Fruit fly (Drosophila melanogaster) whole organism, wandering third instar larva: ENCODE results near the gene CG15263.

Experiments used
- Abd-B ChIP-seq: fragments of >200 bp; optimal IDR thresholded peaks from 2 replicates; lab custom pipeline; 2017; ENCODE audit warnings: missing biosample characterization, missing genetic modification characterization
- CG32264 ChIP-seq: fragments of 200-800 bp; sonication (Bioruptor generic); optimal IDR thresholded peaks from 2 replicates; lab custom pipeline; 2016; ENCODE audit warnings: missing biosample characterization, missing genetic modification characterization
- CG9705 ChIP-seq: fragments of 200-800 bp; sonication (Bioruptor generic); optimal IDR thresholded peaks from 2 replicates; lab custom pipeline; 2018; ENCODE audit warnings: missing biosample characterization, mild to moderate bottlenecking, missing genetic modification characterization
- CrebA ChIP-seq: fragments of 200-800 bp; sonication (Bioruptor generic); optimal IDR thresholded peaks from 2 replicates; lab custom pipeline; 2016; ENCODE audit warnings: missing biosample characterization, mild to moderate bottlenecking, missing genetic modification characterization, borderline replicate concordance
- Dfd ChIP-seq: fragments of >200 bp; optimal IDR thresholded peaks from 2 replicates; lab custom pipeline; 2017; ENCODE audit warnings: missing biosample characterization, missing genetic modification characterization
- Dif ChIP-seq: fragments of 200-275, 200-300 bp; sonication (Bioruptor generic); optimal IDR thresholded peaks from 2 replicates; lab custom pipeline; 2018; ENCODE audit warnings: missing biosample characterization, missing genetic modification characterization; ENCODE audit not compliant: partially characterized antibody
- GATAd ChIP-seq: sonication (Bioruptor generic); optimal IDR thresholded peaks from 2 replicates; lab custom pipeline; 2016; ENCODE audit warnings: missing biosample characterization, missing genetic modification characterization
- HLH106 ChIP-seq: fragments of 200-800 bp; optimal IDR thresholded peaks from 3 replicates; lab custom pipeline; 2019; ENCODE audit warnings: missing biosample characterization, mild to moderate bottlenecking, missing genetic modification characterization, moderate library complexity
- Hnf4 ChIP-seq: fragments of 200-800 bp; sonication (Bioruptor generic); optimal IDR thresholded peaks from 2 replicates; lab custom pipeline; 2016; ENCODE audit warnings: missing biosample characterization, mild to moderate bottlenecking, missing genetic modification characterization
- Hr78 ChIP-seq: fragments of >200 bp; optimal IDR thresholded peaks from 2 replicates; lab custom pipeline; 2017; ENCODE audit warnings: missing biosample characterization, missing genetic modification characterization
- Hr83 ChIP-seq: fragments of 200-300 bp; sonication (Bioruptor generic); optimal IDR thresholded peaks from 2 replicates; lab custom pipeline; 2016; ENCODE audit warnings: missing biosample characterization, mild to moderate bottlenecking, missing genetic modification characterization, moderate library complexity; ENCODE audit not compliant: poor library complexity, severe bottlenecking
- Jra ChIP-seq: sonication (Bioruptor generic); optimal IDR thresholded peaks from 2 replicates; lab custom pipeline; 2016; ENCODE audit warnings: missing biosample characterization, missing genetic modification characterization
- Mio ChIP-seq: sonication (Bioruptor generic); optimal IDR thresholded peaks from 2 replicates; lab custom pipeline; 2016; ENCODE audit warnings: missing biosample characterization, missing genetic modification characterization
- Myc ChIP-seq: fragments of >200 bp; optimal IDR thresholded peaks from 2 replicates; lab custom pipeline; 2017
- N ChIP-seq: fragments of >200 bp; optimal IDR thresholded peaks from 2 replicates; lab custom pipeline; 2018; ENCODE audit warnings: missing biosample characterization, missing external identifiers, missing genetic modification characterization
- OdsH ChIP-seq: fragments of 200-800 bp; sonication (Bioruptor generic); optimal IDR thresholded peaks from 2 replicates; lab custom pipeline; 2016; ENCODE audit warnings: missing biosample characterization, mild to moderate bottlenecking, missing genetic modification characterization
- Rel ChIP-seq, 2 experiments: fragments of 200-800 bp; sonication (Bioruptor generic) in 1 of 2; optimal IDR thresholded peaks; 2 replicates in 1 of 2; 3 replicates in 1 of 2; lab custom pipeline; 2016 to 2019; ENCODE audit warnings: mild to moderate bottlenecking in 2 of 2, missing biosample characterization in 2 of 2, missing genetic modification characterization in 2 of 2, moderate library complexity in 1 of 2
- Sp1 ChIP-seq: fragments of 200-800 bp; sonication (Bioruptor generic); optimal IDR thresholded peaks from 3 replicates; lab custom pipeline; 2019; ENCODE audit warnings: missing biosample characterization, mild to moderate bottlenecking, missing genetic modification characterization, moderate library complexity
- Vsx2 ChIP-seq: fragments of 200-300, 225-300 bp; sonication (Bioruptor generic); optimal IDR thresholded peaks from 2 replicates; lab custom pipeline; 2018; ENCODE audit warnings: missing biosample characterization, missing genetic modification characterization; ENCODE audit not compliant: partially characterized antibody
- br ChIP-seq: fragments of 200-800 bp; sonication (Bioruptor generic); optimal IDR thresholded peaks from 2 replicates; lab custom pipeline; 2016; ENCODE audit warnings: missing biosample characterization, missing genetic modification characterization
- brk ChIP-seq: fragments of 200-800 bp; sonication (Bioruptor generic); optimal IDR thresholded peaks from 2 replicates; lab custom pipeline; 2016; ENCODE audit warnings: missing biosample characterization, mild to moderate bottlenecking, missing genetic modification characterization
- dl ChIP-seq, 2 experiments: fragments of 175-275, 200-275 bp in 1 of 2; fragments of 200-275 bp in 1 of 2; sonication (Bioruptor generic); optimal IDR thresholded peaks; lab custom pipeline; 2018; ENCODE audit warnings: mild to moderate bottlenecking in 2 of 2, missing biosample characterization in 2 of 2, missing genetic modification characterization in 2 of 2, moderate library complexity in 2 of 2; ENCODE audit not compliant: partially characterized antibody in 2 of 2, insufficient read depth in 1 of 2
- dmrt93B ChIP-seq: fragments of 200-800 bp; sonication (Bioruptor generic); optimal IDR thresholded peaks from 2 replicates; lab custom pipeline; 2018; ENCODE audit warnings: missing biosample characterization, mild to moderate bottlenecking, missing genetic modification characterization
- dsf ChIP-seq: sonication (Bioruptor generic); optimal IDR thresholded peaks from 2 replicates; lab custom pipeline; 2016; ENCODE audit warnings: missing biosample characterization, missing genetic modification characterization, borderline replicate concordance
- ey ChIP-seq: fragments of 200-800 bp; sonication (Bioruptor generic); optimal IDR thresholded peaks from 2 replicates; lab custom pipeline; 2016; ENCODE audit warnings: missing biosample characterization, missing genetic modification characterization
- foxo ChIP-seq, 2 experiments: fragments of 200-800 bp; sonication (Bioruptor generic); optimal IDR thresholded peaks; 2 replicates in 1 of 2; 3 replicates in 1 of 2; lab custom pipeline; 2016 to 2017; ENCODE audit warnings: missing biosample characterization in 2 of 2, missing genetic modification characterization in 2 of 2
- fru ChIP-seq: fragments of 200-800 bp; sonication (Bioruptor generic); optimal IDR thresholded peaks from 3 replicates; lab custom pipeline; 2016; ENCODE audit warnings: missing biosample characterization, mild to moderate bottlenecking, missing genetic modification characterization
- h ChIP-seq: fragments of 200-800 bp; sonication (Bioruptor generic); optimal IDR thresholded peaks from 3 replicates; lab custom pipeline; 2016; ENCODE audit warnings: missing biosample characterization, mild to moderate bottlenecking, missing genetic modification characterization
- jim ChIP-seq: fragments of 175-275, 200-325 bp; sonication (Bioruptor generic); optimal IDR thresholded peaks from 2 replicates; lab custom pipeline; 2016; ENCODE audit warnings: missing biosample characterization, mild to moderate bottlenecking, missing genetic modification characterization
- lola ChIP-seq: fragments of >200 bp; optimal IDR thresholded peaks from 2 replicates; lab custom pipeline; 2017; ENCODE audit warnings: missing biosample characterization, missing genetic modification characterization
- pan ChIP-seq: fragments of >200 bp; optimal IDR thresholded peaks from 2 replicates; lab custom pipeline; 2017
- psq ChIP-seq: fragments of 200-800 bp; sonication (Bioruptor generic); optimal IDR thresholded peaks from 3 replicates; lab custom pipeline; 2017; ENCODE audit warnings: missing biosample characterization, mild to moderate bottlenecking, missing genetic modification characterization, moderate library complexity
- rgr ChIP-seq: fragments of 200-800 bp; sonication (Bioruptor generic); optimal IDR thresholded peaks from 3 replicates; lab custom pipeline; 2016; ENCODE audit warnings: missing biosample characterization, mild to moderate bottlenecking, missing genetic modification characterization
- sage ChIP-seq: fragments of 200-800 bp; sonication (Bioruptor generic); optimal IDR thresholded peaks from 2 replicates; lab custom pipeline; 2016; ENCODE audit warnings: missing biosample characterization, mild to moderate bottlenecking, missing genetic modification characterization
- sv ChIP-seq: fragments of 200-800 bp; sonication (Bioruptor generic); optimal IDR thresholded peaks from 3 replicates; lab custom pipeline; 2016; ENCODE audit warnings: missing biosample characterization, missing genetic modification characterization
- tai ChIP-seq: sonication (Bioruptor generic); optimal IDR thresholded peaks from 2 replicates; lab custom pipeline; 2016; ENCODE audit warnings: missing biosample characterization, missing genetic modification characterization
- usp ChIP-seq: fragments of >200 bp; optimal IDR thresholded peaks from 2 replicates; lab custom pipeline; 2017; ENCODE audit warnings: missing biosample characterization, missing genetic modification characterization
- woc ChIP-seq: sonication (Bioruptor generic); optimal IDR thresholded peaks from 2 replicates; lab custom pipeline; 2016; ENCODE audit warnings: missing biosample characterization, mild to moderate bottlenecking, missing genetic modification characterization

CG15263 gene

dm6 chr2L:15249682-15250081 is 35.1 kb upstream of the CG15263 start:
- TF ChIP-seq sage (GFP tag; lab: Kevin White, UChicago) (no peak), foxo (GFP tag; optimal IDR thresholded peaks at IDR 0.05; lab: Kevin White, UChicago) (no peak)

- TF ChIP-seq foxo (GFP tag; optimal IDR thresholded peaks at IDR 0.05; lab: Kevin White, UChicago), result peak in 1 of 2 experiments; percentile 54
- no peak for TF ChIP-seq h (GFP tag; lab: Kevin White, UChicago)
- TF ChIP-seq psq (GFP tag; lab: Kevin White, UChicago), result peak; percentile 39
- TF ChIP-seq sage (GFP tag; lab: Kevin White, UChicago), result peak; percentile 30
- no peak for TF ChIP-seq brk (GFP tag; lab: Kevin White, UChicago)
- TF ChIP-seq OdsH (GFP tag; lab: Kevin White, UChicago), result peak; percentile 54
- TF ChIP-seq ey (GFP tag; lab: Kevin White, UChicago), result peak; percentile 42
- TF ChIP-seq CG32264 (GFP tag; lab: Kevin White, UChicago), result peak; percentile 41
- TF ChIP-seq rgr (GFP tag; lab: Kevin White, UChicago), result peak; percentile 42
- TF ChIP-seq dmrt93B (GFP tag; lab: Kevin White, UChicago), result no peak
- TF ChIP-seq HLH106 (tag; lab: Kevin White, UChicago), result peak; percentile 26
- TF ChIP-seq Hr83 (GFP tag; lab: Kevin White, UChicago), result no peak
- no peak for TF ChIP-seq Rel (GFP tag; optimal IDR thresholded peaks at IDR 0.05; lab: Kevin White, UChicago)
- peak; percentile 92 for TF ChIP-seq Rel (tag; optimal IDR thresholded peaks at IDR 0.05; lab: Kevin White, UChicago)
- TF ChIP-seq GATAd (GFP tag; lab: Kevin White, UChicago), result no peak
- TF ChIP-seq dsf (GFP tag; lab: Kevin White, UChicago), result no peak
These were observed 30.5 kb upstream of the CG15263 start for dm6 chr2L:15254229-15254861.

- TF ChIP-seq Myc (peak; percentile 56), woc (GFP tag; lab: Kevin White, UChicago) (peak; percentile 13), Dfd (GFP tag; lab: Kevin White, UChicago) (no peak)
These were observed 28.6 kb upstream of the CG15263 start, which contains the start of the genes PolD3 and Uxt for dm6 chr2L:15256249-15256648. Gene PolD3 (minus strand): TSS chr2L:15256304. Gene Uxt (plus strand): TSS chr2L:15256581.

- TF ChIP-seq rgr (GFP tag; lab: Kevin White, UChicago) (peak; percentile 66), GATAd (GFP tag; lab: Kevin White, UChicago) (peak; percentile 82), Hnf4 (GFP tag; lab: Kevin White, UChicago) (no peak), Dif (GFP tag; lab: Kevin White, UChicago) (peak; percentile 99), sv (GFP tag; lab: Kevin White, UChicago) (no peak), Mio (GFP tag; lab: Kevin White, UChicago) (peak; percentile 9), OdsH (GFP tag; lab: Kevin White, UChicago) (peak; percentile 38), Myc (no peak), Dfd (GFP tag; lab: Kevin White, UChicago) (no peak), tai (GFP tag; lab: Kevin White, UChicago) (no peak), dsf (GFP tag; lab: Kevin White, UChicago) (no peak), Jra (GFP tag; lab: Kevin White, UChicago) (no peak), pan (lab: Kevin White, UChicago) (no peak), Hr78 (GFP tag; lab: Kevin White, UChicago) (no peak), psq (GFP tag; lab: Kevin White, UChicago) (peak; percentile 30), CG9705 (GFP tag; lab: Kevin White, UChicago) (no peak), fru (GFP tag; lab: Kevin White, UChicago) (peak; percentile 54), usp (GFP tag; lab: Kevin White, UChicago) (no peak), brk (GFP tag; lab: Kevin White, UChicago) (no peak), HLH106 (tag; lab: Kevin White, UChicago) (no peak), Sp1 (peak; percentile 48), woc (GFP tag; lab: Kevin White, UChicago) (no peak), dl (GFP tag; optimal IDR thresholded peaks at IDR 0.05; lab: Kevin White, UChicago; ENCODE audit: insufficient read depth in 1 of 2, partially characterized antibody in 2 of 2) (peak; percentile 95 to 98), Hr83 (GFP tag; lab: Kevin White, UChicago) (peak; percentile 62), dmrt93B (GFP tag; lab: Kevin White, UChicago) (no peak), jim (GFP tag; lab: Kevin White, UChicago) (peak; percentile 28), N (GFP tag; lab: Kevin White, UChicago) (no peak), lola (GFP tag; lab: Kevin White, UChicago) (no peak), Vsx2 (GFP tag; lab: Kevin White, UChicago) (peak; percentile 89), foxo (GFP tag; optimal IDR thresholded peaks at IDR 0.05; lab: Kevin White, UChicago) (peak; percentile 13 to 29), CrebA (GFP tag; lab: Kevin White, UChicago) (no peak), ey (GFP tag; lab: Kevin White, UChicago) (no peak), Abd-B (GFP tag; lab: Kevin White, UChicago) (no peak), br (GFP tag; lab: Kevin White, UChicago) (peak; percentile 55), h (GFP tag; lab: Kevin White, UChicago) (peak; percentile 71), Rel (GFP tag; optimal IDR thresholded peaks at IDR 0.05; lab: Kevin White, UChicago) (peak; percentile 1), Rel (tag; optimal IDR thresholded peaks at IDR 0.05; lab: Kevin White, UChicago) (peak; percentile 66), CG32264 (GFP tag; lab: Kevin White, UChicago) (no peak), sage (GFP tag; lab: Kevin White, UChicago) (no peak)
These were observed 20.3 kb upstream of the CG15263 start, which contains the start of gene yuri for dm6 chr2L:15264483-15264987. Gene yuri (minus strand): TSS chr2L:15264692.
